Worm (Caenorhabditis elegans): Measurements from ENCODE around the gene Y17G9B.5.

Y17G9B.5 gene

DNA sequence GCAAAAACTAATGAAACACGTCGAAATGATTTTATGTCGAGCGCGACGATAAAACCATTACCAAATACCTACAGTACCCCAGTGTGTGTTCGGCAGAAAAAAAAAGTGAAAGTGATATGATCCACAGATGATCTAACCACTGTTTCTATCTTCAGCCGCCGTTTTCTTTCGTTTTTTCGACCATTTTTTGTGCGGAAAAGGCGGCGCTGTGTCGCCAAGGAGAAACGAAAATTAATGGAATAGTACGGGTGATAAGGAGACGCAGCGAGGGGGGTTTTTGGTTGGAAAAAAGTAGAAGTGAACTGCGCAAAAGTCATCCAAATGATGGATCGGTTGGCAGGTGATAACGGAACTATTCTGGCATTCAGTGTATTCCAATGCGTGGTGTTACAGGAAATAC lies 45.1 kb downstream of the Y17G9B.5 start:
- TF ChIP-seq elt-3 (tag; optimal IDR thresholded peaks at IDR 0.05) (peak in 1 of 6 experiments; percentile 3), blmp-1 (tag; optimal IDR thresholded peaks at IDR 0.05) (peak; percentile 91), snu-23 (GFP tag; optimal IDR thresholded peaks at IDR 0.05) (no peak)

ce11 chrIV:4799114-4799513 lies 49.1 kb downstream of the Y17G9B.5 start, which contains the start of gene eor-1:
eor-1 (minus strand) TSS chrIV:4799178.
- TF ChIP-seq lin-35 (GFP tag; optimal IDR thresholded peaks at IDR 0.05) = peak; percentile 59 to 67
- TF ChIP-seq C16A3.4 (tag; optimal IDR thresholded peaks at IDR 0.05) = peak; percentile 32
- TF ChIP-seq ztf-11 (tag; optimal IDR thresholded peaks at IDR 0.05) = no peak
- peak; percentile 17 for TF ChIP-seq rnt-1 (tag; optimal IDR thresholded peaks at IDR 0.05)
- peak; percentile 62 for TF ChIP-seq snu-23 (GFP tag; optimal IDR thresholded peaks at IDR 0.05)
- peak; percentile 14 for TF ChIP-seq F16B12.6 (tag; optimal IDR thresholded peaks at IDR 0.05)
- TF ChIP-seq sox-4 (tag; optimal IDR thresholded peaks at IDR 0.05) = no peak
- TF ChIP-seq nhr-20 (tag; optimal IDR thresholded peaks at IDR 0.05) = peak; percentile 41
- no peak for TF ChIP-seq pqm-1 (tag; optimal IDR thresholded peaks at IDR 0.05)
- TF ChIP-seq unc-98 (GFP tag; IDR thresholded peaks at IDR 0.05) = no peak
- TF ChIP-seq lir-3 (tag; optimal IDR thresholded peaks at IDR 0.05; ENCODE audit: poor library complexity) = peak; percentile 16
- peak; percentile 67 for TF ChIP-seq nhr-85 (tag)
- no peak for TF ChIP-seq ceh-90 (tag; optimal IDR thresholded peaks at IDR 0.05)
- peak; percentile 26 for TF ChIP-seq dsc-1 (tag; optimal IDR thresholded peaks at IDR 0.05)
- no peak for TF ChIP-seq lin-39 (tag; optimal IDR thresholded peaks at IDR 0.05)
- TF ChIP-seq fkh-10 (GFP tag; optimal IDR thresholded peaks at IDR 0.05) = no peak
- TF ChIP-seq nhr-84 (tag; optimal IDR thresholded peaks at IDR 0.05) = no peak
- peak; percentile 20 for TF ChIP-seq skn-1 (tag; optimal IDR thresholded peaks at IDR 0.05)
- peak; percentile 3 for TF ChIP-seq aly-2 (tag; optimal IDR thresholded peaks at IDR 0.05)
- TF ChIP-seq lsy-2 (tag; optimal IDR thresholded peaks at IDR 0.05) = peak; percentile 49 to 77
- no peak for TF ChIP-seq hpl-2 (GFP tag; optimal IDR thresholded peaks at IDR 0.05)
- peak; percentile 41 for TF ChIP-seq xbp-1 (tag; optimal IDR thresholded peaks at IDR 0.05)
- TF ChIP-seq lin-14 (GFP tag; optimal IDR thresholded peaks at IDR 0.05) = no peak
- TF ChIP-seq zag-1 (tag; optimal IDR thresholded peaks at IDR 0.05) = no peak
- no peak for TF ChIP-seq zip-4 (GFP tag; optimal IDR thresholded peaks at IDR 0.05)
- peak; percentile 26 for TF ChIP-seq tbx-2 (tag; optimal IDR thresholded peaks at IDR 0.05)
- TF ChIP-seq nhr-76 (tag; optimal IDR thresholded peaks at IDR 0.05) = no peak
- peak; percentile 15 to 69 (median 22) for TF ChIP-seq dpl-1 (GFP tag; optimal IDR thresholded peaks at IDR 0.05)
- peak; percentile 13 for TF ChIP-seq swsn-7 (tag; optimal IDR thresholded peaks at IDR 0.05)
- TF ChIP-seq efl-1 (optimal IDR thresholded peaks at IDR 0.05) = peak; percentile 42 to 55
- TF ChIP-seq efl-1 (GFP tag; optimal IDR thresholded peaks at IDR 0.05 in 1 of 2) = peak; percentile 6 to 50
- TF ChIP-seq egl-27 (tag; optimal IDR thresholded peaks at IDR 0.05) = no peak
- TF ChIP-seq nhr-19 (GFP tag; conservative IDR thresholded peaks at IDR 0.05) = 0 out of 2 replicates have a peak, but pooled peaks have one; percentile 2
- peak; percentile 30 for TF ChIP-seq lin-15B (tag; optimal IDR thresholded peaks at IDR 0.05)

Data from whole organism, L1 larva.